Fruit fly (Drosophila melanogaster): Measurements from ENCODE around the gene Or85f.

Gene Or85f

dm6 chr3R:9351415-9352379 lies 46.3 kb upstream of the Or85f start (continued):
- TF ChIP-seq BEAF-32 (GFP tag; optimal IDR thresholded peaks at IDR 0.05) (no peak), slbo (GFP tag; IDR thresholded peaks at IDR 0.05) (no peak), jigr1 (GFP tag; IDR thresholded peaks at IDR 0.05) (no peak), Spps (tag; optimal IDR thresholded peaks at IDR 0.05) (no peak), Poxn (GFP tag; IDR thresholded peaks at IDR 0.05) (no peak), Oaz (GFP tag; IDR thresholded peaks at IDR 0.05) (no peak), CG33213 (GFP tag; optimal IDR thresholded peaks at IDR 0.05) (no peak), CG14050 (GFP tag; IDR thresholded peaks at IDR 0.05) (no peak), phol (tag; optimal IDR thresholded peaks at IDR 0.05) (peak; percentile 47), CG1647 (GFP tag; optimal IDR thresholded peaks at IDR 0.05) (peak; percentile 23), Opbp (GFP tag; IDR thresholded peaks at IDR 0.05; ENCODE audit: partially characterized antibody) (no peak), CG15479 (GFP tag; optimal IDR thresholded peaks at IDR 0.05) (peak; percentile 14), so (GFP tag; IDR thresholded peaks at IDR 0.05) (no peak), toy (GFP tag; IDR thresholded peaks at IDR 0.05) (no peak), gsb-n (tag; optimal IDR thresholded peaks at IDR 0.05) (no peak), CG12769 (tag; optimal IDR thresholded peaks at IDR 0.05) (peak; percentile 71), NK7.1 (GFP tag; optimal IDR thresholded peaks at IDR 0.05) (peak; percentile 53), CG10543 (GFP tag; optimal IDR thresholded peaks at IDR 0.05) (peak; percentile 91), fd96Cb (tag; optimal IDR thresholded peaks at IDR 0.05) (peak; percentile 43), CG10321 (GFP tag; IDR thresholded peaks at IDR 0.05) (no peak), Fer2 (tag; optimal IDR thresholded peaks at IDR 0.05) (no peak), her (GFP tag; optimal IDR thresholded peaks at IDR 0.05) (no peak), CG17186 (GFP tag; optimal IDR thresholded peaks at IDR 0.05) (no peak), mam (GFP tag; optimal IDR thresholded peaks at IDR 0.05) (peak; percentile 70), otp (GFP tag; IDR thresholded peaks at IDR 0.05) (no peak), CG6791 (GFP tag; IDR thresholded peaks at IDR 0.05; ENCODE audit: partially characterized antibody) (no peak), CG2678 (tag; optimal IDR thresholded peaks at IDR 0.05) (peak; percentile 84), CG7786 (GFP tag; optimal IDR thresholded peaks at IDR 0.05) (peak; percentile 59), CG31224 (GFP tag; IDR thresholded peaks at IDR 0.05) (no peak), nerfin-2 (GFP tag; IDR thresholded peaks at IDR 0.05; ENCODE audit: partially characterized antibody) (no peak), pros (GFP tag; optimal IDR thresholded peaks at IDR 0.05) (no peak), crp (GFP tag; optimal IDR thresholded peaks at IDR 0.05) (no peak), kah (GFP tag; optimal IDR thresholded peaks at IDR 0.05) (no peak), yki (optimal IDR thresholded peaks at IDR 0.05) (no peak), Mrtf (GFP tag; IDR thresholded peaks at IDR 0.05) (no peak), CG11456 (GFP tag; IDR thresholded peaks at IDR 0.05) (no peak), eyg (GFP tag; optimal IDR thresholded peaks at IDR 0.05) (peak; percentile 72), CG1792 (GFP tag; optimal IDR thresholded peaks at IDR 0.05) (peak; percentile 49), CG11696 (GFP tag; IDR thresholded peaks at IDR 0.05) (no peak), emc (GFP tag; optimal IDR thresholded peaks at IDR 0.05) (peak; percentile 5), Antp (GFP tag; optimal IDR thresholded peaks at IDR 0.05) (peak; percentile 1), CG7963 (GFP tag; IDR thresholded peaks at IDR 0.05; ENCODE audit: partially characterized antibody) (no peak), lmd (GFP tag; IDR thresholded peaks at IDR 0.05) (no peak), ems (GFP tag; optimal IDR thresholded peaks at IDR 0.05) (peak; percentile 69), Hmx (GFP tag; optimal IDR thresholded peaks at IDR 0.05) (no peak), CG4730 (GFP tag; IDR thresholded peaks at IDR 0.05) (no peak), caup (GFP tag; optimal IDR thresholded peaks at IDR 0.05; ENCODE audit: severe bottlenecking) (peak; percentile 85), gcm2 (GFP tag; optimal IDR thresholded peaks at IDR 0.05) (peak; percentile 33), Hr3 (GFP tag; optimal IDR thresholded peaks at IDR 0.05) (peak; percentile 26), sr (GFP tag; IDR thresholded peaks at IDR 0.05) (no peak)
